Fruit fly (Drosophila melanogaster): Measurements from ENCODE around the gene Oatp33Eb.

Gene Oatp33Eb

dm6 chr2L:12483866-12484554 is 35.7 kb downstream of the Oatp33Eb start:
- TF ChIP-seq CG17801 (GFP tag; optimal IDR thresholded peaks at IDR 0.05; ENCODE audit: partially characterized antibody) = peak; percentile 96

DNA sequence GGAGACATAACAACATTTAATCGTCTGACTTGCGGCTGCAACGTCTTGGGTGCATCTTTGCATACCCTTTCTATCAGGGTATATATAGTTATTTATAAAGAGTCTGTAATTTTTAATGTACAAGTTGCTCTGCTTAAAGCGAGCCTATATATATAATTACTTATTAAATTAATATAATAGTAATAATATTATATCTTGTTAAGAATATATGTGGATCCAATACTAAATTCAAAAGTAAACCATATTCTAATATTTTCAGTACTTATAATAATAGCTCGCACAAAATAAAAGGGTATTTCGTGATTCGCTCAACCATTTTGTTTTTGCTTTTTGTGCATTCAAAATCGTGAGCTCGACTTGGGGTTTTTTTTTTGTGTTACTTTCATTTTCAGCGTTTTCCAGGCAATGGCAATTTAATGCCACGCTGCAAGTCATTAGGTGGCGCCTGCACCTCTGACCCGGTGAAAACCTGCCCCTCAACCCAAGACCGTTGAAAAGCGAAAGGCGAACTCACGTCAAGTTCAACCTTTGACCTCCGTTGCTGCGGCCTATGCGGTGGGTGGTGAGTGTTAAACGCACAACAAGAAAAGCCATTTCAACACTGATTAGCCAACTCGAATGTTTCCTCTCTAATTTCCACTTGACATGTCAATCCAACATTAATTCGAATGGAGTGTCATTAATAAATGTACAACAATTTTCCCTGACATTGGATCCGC is 37.8 kb downstream of the Oatp33Eb start:
- TF ChIP-seq CG17801 (GFP tag; optimal IDR thresholded peaks at IDR 0.05; ENCODE audit: partially characterized antibody) = no peak

- TF ChIP-seq CG17801 (GFP tag; optimal IDR thresholded peaks at IDR 0.05; ENCODE audit: partially characterized antibody) = no peak
Observed at dm6 chr2L:12487311-12487710, 39.0 kb downstream of the Oatp33Eb start.

dm6 chr2L:12487823-12488222 is 39.5 kb downstream of the Oatp33Eb start:
- TF ChIP-seq CG17801 (GFP tag; optimal IDR thresholded peaks at IDR 0.05; ENCODE audit: partially characterized antibody) = no peak

dm6 chr2L:12489470-12489869 is 41.2 kb downstream of the Oatp33Eb start:
- no peak for TF ChIP-seq CG17801 (GFP tag; optimal IDR thresholded peaks at IDR 0.05; ENCODE audit: partially characterized antibody)

- no peak for TF ChIP-seq CG17801 (GFP tag; optimal IDR thresholded peaks at IDR 0.05; ENCODE audit: partially characterized antibody)
Observed at dm6 chr2L:12493101-12493770, 45.0 kb downstream of the Oatp33Eb start.

dm6 chr2L:12493771-12494317 is 45.6 kb downstream of the Oatp33Eb start:
- TF ChIP-seq CG17801 (GFP tag; optimal IDR thresholded peaks at IDR 0.05; ENCODE audit: partially characterized antibody) = no peak

DNA sequence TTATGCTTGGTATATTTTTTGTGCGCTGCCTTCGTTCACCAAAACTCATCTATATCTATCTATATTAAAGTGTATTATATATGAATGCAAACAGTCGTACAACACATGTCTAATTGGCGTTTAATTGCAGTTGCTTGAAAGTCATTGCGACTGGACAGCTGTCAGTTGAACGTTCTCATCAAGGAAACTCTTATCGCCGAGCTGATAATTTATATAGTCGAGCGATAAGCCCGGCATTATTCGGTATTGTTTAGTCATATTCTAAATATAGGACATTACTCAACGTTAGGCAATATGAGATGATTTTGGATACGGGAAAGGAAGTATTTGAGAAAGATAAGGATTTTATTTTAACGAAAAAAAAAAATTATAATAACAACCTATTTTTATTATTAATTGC is 46.9 kb downstream of the Oatp33Eb start:
- TF ChIP-seq CG17801 (GFP tag; optimal IDR thresholded peaks at IDR 0.05; ENCODE audit: partially characterized antibody) = no peak

DNA sequence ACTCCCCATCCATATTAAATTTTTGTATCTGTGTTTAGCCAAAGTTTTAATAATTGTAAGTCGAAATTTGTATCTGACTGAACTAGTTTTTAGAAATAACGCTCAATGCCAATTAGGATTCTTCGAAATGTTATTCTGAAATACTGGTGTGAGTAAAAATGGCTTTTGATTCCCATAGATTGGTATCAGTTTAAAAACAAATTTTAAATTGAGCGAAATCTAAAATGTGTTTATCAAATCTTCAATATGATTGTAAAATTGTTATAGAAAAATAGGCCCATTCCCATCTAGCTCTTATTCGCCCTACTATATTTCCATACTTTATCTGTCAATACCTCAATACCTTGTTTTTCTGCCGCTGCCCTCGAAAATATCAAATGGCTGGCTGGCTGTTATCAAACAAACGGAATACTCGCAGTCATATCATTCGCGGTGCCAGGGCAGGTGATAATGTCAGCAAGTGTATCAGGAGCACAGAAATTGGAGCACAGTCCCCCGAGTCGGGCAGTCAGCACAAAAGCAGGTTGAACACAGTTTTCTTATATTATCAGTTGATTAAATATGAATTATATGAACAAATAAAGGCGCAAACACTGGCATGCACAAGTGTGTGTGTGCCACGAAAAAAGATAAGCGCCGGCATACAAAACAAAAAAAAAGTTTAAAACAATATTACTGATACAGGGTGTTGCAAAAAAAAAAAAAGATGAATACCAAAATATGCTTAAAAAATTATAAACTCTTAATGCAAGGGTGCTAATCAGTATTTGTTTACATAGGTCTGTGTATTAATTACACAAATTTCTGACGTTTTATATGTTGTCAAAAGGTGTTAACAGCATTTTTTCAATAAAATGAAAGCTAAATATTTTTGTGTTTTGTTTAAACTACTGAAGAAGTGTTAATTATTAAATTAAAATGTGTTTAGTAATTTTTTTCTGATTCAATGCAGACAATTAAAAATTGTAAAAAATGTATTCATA is 49.3 kb downstream of the Oatp33Eb start, which contains the start of gene t-cup:
Gene t-cup, minus strand, starts transcription at position 51 of the 983 bp plus-strand sequence.
- TF ChIP-seq CG17801 (GFP tag; optimal IDR thresholded peaks at IDR 0.05; ENCODE audit: partially characterized antibody) = peak; percentile 19

- no peak for TF ChIP-seq CG17801 (GFP tag; optimal IDR thresholded peaks at IDR 0.05; ENCODE audit: partially characterized antibody)
Observed at dm6 chr2L:12498538-12498937, 50.3 kb downstream of the Oatp33Eb start.

- no peak for TF ChIP-seq CG17801 (GFP tag; optimal IDR thresholded peaks at IDR 0.05; ENCODE audit: partially characterized antibody)
Observed at dm6 chr2L:12499189-12499588, 50.9 kb downstream of the Oatp33Eb start.

- no peak for TF ChIP-seq CG17801 (GFP tag; optimal IDR thresholded peaks at IDR 0.05; ENCODE audit: partially characterized antibody)
Observed at dm6 chr2L:12500405-12500804, 52.1 kb downstream of the Oatp33Eb start.
